Worm (Caenorhabditis elegans) whole organism, young adult: Measurements from ENCODE around the gene ifta-2.

ENCODE experiments used
- B0261.1 ChIP-seq: sonication (generic microtip); optimal IDR thresholded peaks from 2 replicates; lab custom pipeline; 2016; ENCODE audit warnings: mild to moderate bottlenecking, missing genetic modification characterization, moderate library complexity, missing compliant biosample characterization
- F49E8.2 ChIP-seq: sonication (generic microtip); optimal IDR thresholded peaks from 3 replicates; lab custom pipeline; 2017; ENCODE audit warnings: missing genetic modification characterization, mild to moderate bottlenecking, missing compliant biosample characterization, antibody characterized with exemption, moderate library complexity; ENCODE audit not compliant: insufficient read depth
- T07F8.4 ChIP-seq: sonication (generic microtip); optimal IDR thresholded peaks from 2 replicates; lab custom pipeline; 2016; ENCODE audit warnings: mild to moderate bottlenecking, missing genetic modification characterization, moderate library complexity, missing compliant biosample characterization
- Y79H2A.3 ChIP-seq: fragments of 200-800 bp; sonication (Bioruptor generic); conservative IDR thresholded peaks from 2 replicates; pipeline ENCODE4 v1.3.6; 2022; ENCODE audit warnings: missing genetic modification reagents, missing genetic modification characterization, missing compliant biosample characterization
- ama-1 ChIP-seq, 3 experiments: fragments of 150-350 bp in 1 of 3; sonication (generic microtip) in 2 of 3; optimal IDR thresholded peaks; 2 replicates each; lab custom pipeline; 2014 to 2018; ENCODE audit warnings: missing biosample characterization in 2 of 3, missing genetic modification characterization in 2 of 3, missing genetic modification reagents in 2 of 3
- bed-2 ChIP-seq: fragments of 200-800 bp; sonication (Bioruptor generic); IDR thresholded peaks from 2 replicates; pipeline ENCODE4 v1.3.6; 2022; ENCODE audit warnings: missing genetic modification reagents, missing genetic modification characterization, missing compliant biosample characterization
- ceh-91 ChIP-seq: fragments of 200-800 bp; sonication (Bioruptor generic); IDR thresholded peaks from 2 replicates; pipeline ENCODE4 v1.3.6; 2022; ENCODE audit warnings: missing genetic modification reagents, missing genetic modification characterization, missing compliant biosample characterization
- dpl-1 ChIP-seq: fragments of 150-350 bp; optimal IDR thresholded peaks from 2 replicates; lab custom pipeline; 2014; ENCODE audit warnings: missing biosample characterization, missing genetic modification reagents, missing genetic modification characterization
- pha-4 ChIP-seq: fragments of 150-350 bp; sonication (generic microtip); optimal IDR thresholded peaks from 2 replicates; lab custom pipeline; 2014; ENCODE audit warnings: missing biosample characterization, missing genetic modification reagents, missing genetic modification characterization
- xnd-1 ChIP-seq: sonication (generic microtip); optimal IDR thresholded peaks from 2 replicates; lab custom pipeline; 2016; ENCODE audit warnings: missing genotype, missing genetic modification reagents, missing genetic modification characterization, missing compliant biosample characterization

ce11 chrIV:17268069-17268468 lies 33.8 kb downstream of the ifta-2 start:
- TF ChIP-seq ama-1 (optimal IDR thresholded peaks at IDR 0.05; lab: Kevin White, UChicago), result no peak
- no peak for TF ChIP-seq ama-1 (GFP tag; optimal IDR thresholded peaks at IDR 0.05; lab: Kevin White, UChicago)
- no peak for TF ChIP-seq B0261.1 (tag; lab: Kevin White, UChicago)
- TF ChIP-seq pha-4 (tag; lab: Kevin White, UChicago), result no peak
- TF ChIP-seq T07F8.4 (tag; lab: Kevin White, UChicago), result no peak
- TF ChIP-seq Y79H2A.3 (GFP tag; lab: Robert Waterston, UW), result no peak
- no peak for TF ChIP-seq F49E8.2
- TF ChIP-seq xnd-1 (tag; lab: Kevin White, UChicago), result no peak
- TF ChIP-seq ceh-91 (GFP tag; lab: Robert Waterston, UW), result no peak
- no peak for TF ChIP-seq bed-2
- TF ChIP-seq dpl-1 (GFP tag; lab: Kevin White, UChicago), result no peak
